Worm (Caenorhabditis elegans) whole organism, L4 larva: ENCODE data around the gene col-128.

Experiments used
- F49E8.2 ChIP-seq: sonication (generic microtip); optimal IDR thresholded peaks from 2 replicates; lab custom pipeline; 2016; ENCODE audit warnings: missing compliant biosample characterization, mild to moderate bottlenecking, missing genetic modification characterization, borderline replicate concordance
- ceh-82 ChIP-seq: sonication (generic microtip); optimal IDR thresholded peaks from 2 replicates; lab custom pipeline; 2017; ENCODE audit warnings: missing biosample characterization, missing genetic modification characterization
- daf-12 ChIP-seq: fragments of 150-350 bp; optimal IDR thresholded peaks from 2 replicates; lab custom pipeline; 2014; ENCODE audit warnings: missing biosample characterization, missing genetic modification reagents, missing genetic modification characterization
- fos-1 ChIP-seq: fragments of 150-350 bp; optimal IDR thresholded peaks from 2 replicates; lab custom pipeline; 2014; ENCODE audit warnings: missing biosample characterization, missing genetic modification characterization
- hlh-30 ChIP-seq: sonication (generic microtip); optimal IDR thresholded peaks from 2 replicates; lab custom pipeline; 2017; ENCODE audit warnings: antibody characterized with exemption, mild to moderate bottlenecking, missing genetic modification characterization, missing compliant biosample characterization; ENCODE audit not compliant: insufficient read depth
- nhr-237 ChIP-seq: sonication (generic microtip); optimal IDR thresholded peaks from 2 replicates; lab custom pipeline; 2017; ENCODE audit warnings: missing biosample characterization, missing genetic modification characterization
- nhr-42 ChIP-seq: fragments of 200-800 bp; sonication (Bioruptor generic); IDR thresholded peaks from 2 replicates; pipeline ENCODE4 v1.3.6; 2022; ENCODE audit warnings: missing genetic modification characterization, missing compliant biosample characterization
- nhr-77 ChIP-seq: fragments of 150-350 bp; optimal IDR thresholded peaks from 2 replicates; lab custom pipeline; 2014; ENCODE audit warnings: missing biosample characterization, missing genetic modification characterization
- pha-4 ChIP-seq, 2 experiments: fragments of 150-350 bp in 1 of 2; fragments of 200-800 bp in 1 of 2; sonication (Bioruptor generic) in 1 of 2; IDR thresholded peaks in 1 of 2; optimal IDR thresholded peaks in 1 of 2; 2 replicates each; pipeline versions ENCODE4 v1.3.6 to Lab custom; 2014 to 2022; ENCODE audit warnings: missing genetic modification characterization in 2 of 2, missing genetic modification reagents in 2 of 2, missing biosample characterization in 1 of 2, missing compliant biosample characterization in 1 of 2
- zag-1 ChIP-seq: fragments of 150-350 bp; optimal IDR thresholded peaks from 2 replicates; lab custom pipeline; 2014; ENCODE audit warnings: missing biosample characterization, missing genetic modification characterization

- TF ChIP-seq daf-12 (tag; lab: Kevin White, UChicago) (no peak), F49E8.2 (tag; lab: Kevin White, UChicago) (no peak), nhr-42 (GFP tag; lab: Robert Waterston, UW) (no peak), nhr-237 (tag; lab: Kevin White, UChicago) (no peak), nhr-77 (no peak), zag-1 (tag; lab: Kevin White, UChicago) (no peak), hlh-30 (no peak), pha-4 (GFP tag; IDR thresholded peaks at IDR 0.05; lab: Robert Waterston, UW) (no peak), pha-4 (tag; optimal IDR thresholded peaks at IDR 0.05; lab: Kevin White, UChicago) (no peak), ceh-82 (tag; lab: Kevin White, UChicago) (no peak), fos-1 (tag; lab: Kevin White, UChicago) (no peak)
These were observed 25.6 kb downstream of the col-128 start for ce11 chrIV:11526189-11526588.
